Fruit fly (Drosophila melanogaster) whole organism, embryonic: ENCODE measurements around the gene Hrs.

Experiments used
- Ada2b ChIP-seq: fragments of 200-800 bp; sonication (Bioruptor generic); IDR thresholded peaks from 2 replicates; pipeline ENCODE4 v1.3.6; 2022; ENCODE audit warnings: missing biosample characterization, missing genetic modification characterization
- CG10209 ChIP-seq: fragments of 200-800 bp; sonication (Bioruptor generic); optimal IDR thresholded peaks from 3 replicates; lab custom pipeline; 2017; ENCODE audit warnings: missing biosample characterization, mild to moderate bottlenecking, missing genetic modification characterization, missing genetic modification reagents
- CG10543 ChIP-seq: fragments of 200-800 bp; sonication (Bioruptor generic); optimal IDR thresholded peaks from 3 replicates; lab custom pipeline; 2017; ENCODE audit warnings: missing biosample characterization, mild to moderate bottlenecking, missing genetic modification characterization, moderate library complexity
- CG10565 ChIP-seq: fragments of 200-800 bp; sonication (Bioruptor generic); optimal IDR thresholded peaks from 3 replicates; lab custom pipeline; 2016; ENCODE audit warnings: missing biosample characterization, mild to moderate bottlenecking, missing genetic modification characterization
- CG10979 ChIP-seq: fragments of 200-800 bp; sonication (Bioruptor generic); optimal IDR thresholded peaks from 2 replicates; lab custom pipeline; 2018; ENCODE audit warnings: missing biosample characterization, mild to moderate bottlenecking, missing genetic modification characterization, moderate library complexity
- CG11247 ChIP-seq: fragments of 200-800 bp; sonication (Bioruptor generic); IDR thresholded peaks from 2 replicates; pipeline ENCODE4 v1.3.6; 2022; ENCODE audit warnings: missing biosample characterization, missing genetic modification characterization
- CG12299 ChIP-seq: fragments of 200-800 bp; sonication (Bioruptor generic); optimal IDR thresholded peaks from 2 replicates; lab custom pipeline; 2018; ENCODE audit warnings: missing biosample characterization, mild to moderate bottlenecking, missing genetic modification characterization
- CG14441 ChIP-seq: fragments of 200-800 bp; sonication (Bioruptor generic); IDR thresholded peaks from 2 replicates; pipeline ENCODE4 v1.3.6; 2022; ENCODE audit warnings: missing biosample characterization, missing genetic modification characterization
- CG2120 ChIP-seq: fragments of 200-800 bp; sonication (Bioruptor generic); optimal IDR thresholded peaks from 3 replicates; lab custom pipeline; 2016; ENCODE audit warnings: missing biosample characterization, missing genetic modification characterization
- CG2199 ChIP-seq: fragments of 200-800 bp; sonication (Bioruptor generic); IDR thresholded peaks from 3 replicates; pipeline ENCODE4 v1.3.6; 2022; ENCODE audit warnings: missing biosample characterization, missing genetic modification characterization
- CG30403 ChIP-seq: fragments of 200-800 bp; sonication (Bioruptor generic); optimal IDR thresholded peaks from 3 replicates; lab custom pipeline; 2016; ENCODE audit warnings: missing biosample characterization, missing genetic modification characterization
- CG31388 ChIP-seq: fragments of 200-800 bp; sonication (Bioruptor generic); optimal IDR thresholded peaks from 2 replicates; lab custom pipeline; 2016; ENCODE audit warnings: missing biosample characterization, missing genetic modification characterization
- CG33213 ChIP-seq: fragments of 200-800 bp; sonication (Bioruptor generic); optimal IDR thresholded peaks from 3 replicates; lab custom pipeline; 2016; ENCODE audit warnings: missing biosample characterization, missing genetic modification characterization
- CG34422 ChIP-seq: fragments of 200-800 bp; sonication (Bioruptor generic); IDR thresholded peaks from 3 replicates; pipeline ENCODE4 v1.3.6; 2022; ENCODE audit warnings: missing biosample characterization, missing genetic modification characterization
- CG3995 ChIP-seq: fragments of 200-800 bp; sonication (Bioruptor generic); optimal IDR thresholded peaks from 3 replicates; lab custom pipeline; 2016; ENCODE audit warnings: missing biosample characterization, missing genetic modification characterization
- CG4707 ChIP-seq: fragments of 200-800 bp; sonication (Bioruptor generic); optimal IDR thresholded peaks from 2 replicates; lab custom pipeline; 2018; ENCODE audit warnings: missing biosample characterization, mild to moderate bottlenecking, missing genetic modification characterization, moderate library complexity
- CG4820 ChIP-seq: fragments of 200-800 bp; sonication (Bioruptor generic); optimal IDR thresholded peaks from 3 replicates; lab custom pipeline; 2016; ENCODE audit warnings: missing biosample characterization, missing genetic modification characterization
- CG5245 ChIP-seq: fragments of 200-800 bp; sonication (Bioruptor generic); optimal IDR thresholded peaks from 3 replicates; lab custom pipeline; 2016; ENCODE audit warnings: missing biosample characterization, missing genetic modification characterization
- CG6175 ChIP-seq: fragments of 200-800 bp; sonication (Bioruptor generic); IDR thresholded peaks from 3 replicates; pipeline ENCODE4 v1.3.6; 2022; ENCODE audit warnings: missing biosample characterization, missing genetic modification characterization
- CG7271 ChIP-seq: fragments of 200-800 bp; sonication (Bioruptor generic); optimal IDR thresholded peaks from 2 replicates; lab custom pipeline; 2018; ENCODE audit warnings: missing biosample characterization, mild to moderate bottlenecking, missing genetic modification characterization, moderate library complexity
- CG7357 ChIP-seq: fragments of 200-800 bp; sonication (Bioruptor generic); IDR thresholded peaks from 3 replicates; pipeline ENCODE4 v1.3.6; 2022; ENCODE audit warnings: missing biosample characterization, missing genetic modification characterization
- CG8924 ChIP-seq: fragments of 200-800 bp; optimal IDR thresholded peaks from 3 replicates; lab custom pipeline; 2019; ENCODE audit warnings: missing biosample characterization, mild to moderate bottlenecking, missing genetic modification characterization, moderate library complexity
- CG9932 ChIP-seq: fragments of 200-800 bp; sonication (Bioruptor generic); IDR thresholded peaks from 2 replicates; pipeline ENCODE4 v1.3.6; 2022; ENCODE audit warnings: missing biosample characterization, missing genetic modification characterization
- Dref ChIP-seq: fragments of 200-800 bp; sonication (Bioruptor generic); IDR thresholded peaks from 2 replicates; pipeline ENCODE4 v1.3.6; 2022; ENCODE audit warnings: missing biosample characterization, missing genetic modification characterization
- Eip74EF ChIP-seq, 2 experiments: fragments of 200-800 bp in 1 of 2; fragments of >200 bp in 1 of 2; sonication (Bioruptor generic) in 1 of 2; optimal IDR thresholded peaks; 2 replicates each; lab custom pipeline; 2017 to 2019; ENCODE audit warnings: missing biosample characterization in 2 of 2, missing genetic modification characterization in 2 of 2, mild to moderate bottlenecking in 1 of 2, moderate library complexity in 1 of 2
- GATAe ChIP-seq: fragments of 200-800 bp; sonication (Bioruptor generic); conservative IDR thresholded peaks from 2 replicates; pipeline ENCODE4 v1.3.6; 2022; ENCODE audit warnings: missing biosample characterization, missing genetic modification characterization
- H2.0 ChIP-seq: fragments of 200-800 bp; sonication (Bioruptor generic); IDR thresholded peaks from 2 replicates; pipeline ENCODE4 v1.3.6; 2022; ENCODE audit warnings: missing biosample characterization, missing genetic modification characterization
- HmgZ ChIP-seq: fragments of 200-800 bp; sonication (Bioruptor generic); optimal IDR thresholded peaks from 2 replicates; lab custom pipeline; 2018; ENCODE audit warnings: missing biosample characterization, mild to moderate bottlenecking, missing genetic modification characterization
- Max ChIP-seq: fragments of 200-800 bp; sonication (Bioruptor generic); optimal IDR thresholded peaks from 2 replicates; lab custom pipeline; 2016; ENCODE audit warnings: missing biosample characterization, mild to moderate bottlenecking, missing genetic modification characterization
- NFAT ChIP-seq: fragments of 200-800 bp; sonication (Bioruptor generic); IDR thresholded peaks from 2 replicates; pipeline ENCODE4 v1.3.6; 2022; ENCODE audit warnings: missing biosample characterization, missing genetic modification characterization
- NK7.1 ChIP-seq: fragments of 200-800 bp; sonication (Bioruptor generic); optimal IDR thresholded peaks from 3 replicates; lab custom pipeline; 2016; ENCODE audit warnings: missing biosample characterization, missing genetic modification characterization
- PHDP ChIP-seq: fragments of 200-800 bp; sonication (Bioruptor generic); optimal IDR thresholded peaks from 3 replicates; lab custom pipeline; 2018; ENCODE audit warnings: missing biosample characterization, mild to moderate bottlenecking, missing genetic modification characterization, moderate library complexity
- Poxn ChIP-seq: fragments of 200-800 bp; sonication (Bioruptor generic); IDR thresholded peaks from 2 replicates; pipeline ENCODE4 v1.3.6; 2022; ENCODE audit warnings: missing biosample characterization, missing genetic modification characterization
- Sry-δ ChIP-seq: fragments of 200-800 bp; sonication (Bioruptor generic); optimal IDR thresholded peaks from 2 replicates; lab custom pipeline; 2016; ENCODE audit warnings: missing biosample characterization, missing genetic modification characterization
- Usf ChIP-seq: fragments of 200-800 bp; sonication (Bioruptor generic); optimal IDR thresholded peaks from 2 replicates; lab custom pipeline; 2017; ENCODE audit warnings: missing genotype, missing biosample characterization, missing genetic modification characterization
- caup ChIP-seq: fragments of 200-800 bp; sonication (Bioruptor generic); optimal IDR thresholded peaks from 3 replicates; lab custom pipeline; 2017; ENCODE audit warnings: missing biosample characterization, mild to moderate bottlenecking, missing genetic modification characterization, moderate library complexity; ENCODE audit not compliant: severe bottlenecking
- chinmo ChIP-seq: fragments of 200-800 bp; sonication (Bioruptor generic); IDR thresholded peaks from 4 replicates; pipeline ENCODE4 v1.3.6; 2022; ENCODE audit warnings: missing biosample characterization, missing genetic modification characterization; ENCODE audit not compliant: partially characterized antibody
- en ChIP-seq: fragments of 200-800 bp; sonication (Bioruptor generic); optimal IDR thresholded peaks from 2 replicates; lab custom pipeline; 2016; ENCODE audit warnings: missing biosample characterization, missing genetic modification characterization
- exex ChIP-seq: fragments of 200-800 bp; sonication (Bioruptor generic); optimal IDR thresholded peaks from 4 replicates; lab custom pipeline; 2018; ENCODE audit warnings: missing biosample characterization, mild to moderate bottlenecking, missing genetic modification characterization, moderate library complexity
- gce ChIP-seq: fragments of 200-800 bp; sonication (Bioruptor generic); IDR thresholded peaks from 3 replicates; pipeline ENCODE4 v1.3.6; 2022; ENCODE audit warnings: missing biosample characterization, missing genetic modification characterization
- hth ChIP-seq: fragments of >200 bp; optimal IDR thresholded peaks from 2 replicates; lab custom pipeline; 2017; ENCODE audit warnings: inconsistent platforms
- lmd ChIP-seq: fragments of 200-800 bp; sonication (Bioruptor generic); IDR thresholded peaks from 2 replicates; pipeline ENCODE4 v1.3.6; 2022; ENCODE audit warnings: missing biosample characterization, missing genetic modification characterization
- nerfin-2 ChIP-seq: fragments of 200-800 bp; sonication (Bioruptor generic); IDR thresholded peaks from 2 replicates; pipeline ENCODE4 v1.3.6; 2022; ENCODE audit warnings: missing biosample characterization, missing genetic modification characterization; ENCODE audit not compliant: partially characterized antibody
- pzg ChIP-seq: fragments of 200-800 bp; sonication (Bioruptor generic); optimal IDR thresholded peaks from 3 replicates; lab custom pipeline; 2018; ENCODE audit warnings: missing biosample characterization, mild to moderate bottlenecking, missing genetic modification characterization, moderate library complexity
- scrt ChIP-seq: fragments of 200-800 bp; sonication (Bioruptor generic); optimal IDR thresholded peaks from 2 replicates; lab custom pipeline; 2018; ENCODE audit warnings: missing biosample characterization, mild to moderate bottlenecking, missing genetic modification characterization, moderate library complexity
- sd ChIP-seq: fragments of 200-800 bp; sonication (Bioruptor generic); optimal IDR thresholded peaks from 3 replicates; lab custom pipeline; 2018; ENCODE audit warnings: missing biosample characterization, mild to moderate bottlenecking, missing genetic modification characterization, moderate library complexity
- sens-2 ChIP-seq: fragments of 200-800 bp; sonication (Bioruptor generic); IDR thresholded peaks from 2 replicates; pipeline ENCODE4 v1.3.6; 2022; ENCODE audit warnings: missing biosample characterization, missing genetic modification characterization
- slou ChIP-seq: fragments of 200-800 bp; sonication (Bioruptor generic); optimal IDR thresholded peaks from 3 replicates; lab custom pipeline; 2016; ENCODE audit warnings: missing biosample characterization, missing genetic modification characterization
- so ChIP-seq: fragments of 200-800 bp; sonication (Bioruptor generic); IDR thresholded peaks from 3 replicates; pipeline ENCODE4 v1.3.6; 2022; ENCODE audit warnings: missing biosample characterization, missing genetic modification characterization
- stc ChIP-seq: fragments of 200-800 bp; sonication (Bioruptor generic); IDR thresholded peaks from 2 replicates; pipeline ENCODE4 v1.3.6; 2022; ENCODE audit warnings: missing biosample characterization, missing genetic modification characterization
- vnd ChIP-seq: fragments of 200-800 bp; sonication (Bioruptor generic); IDR thresholded peaks from 3 replicates; pipeline ENCODE4 v1.3.6; 2022; ENCODE audit warnings: missing biosample characterization, missing genetic modification characterization; ENCODE audit not compliant: partially characterized antibody

Hrs gene

DNA sequence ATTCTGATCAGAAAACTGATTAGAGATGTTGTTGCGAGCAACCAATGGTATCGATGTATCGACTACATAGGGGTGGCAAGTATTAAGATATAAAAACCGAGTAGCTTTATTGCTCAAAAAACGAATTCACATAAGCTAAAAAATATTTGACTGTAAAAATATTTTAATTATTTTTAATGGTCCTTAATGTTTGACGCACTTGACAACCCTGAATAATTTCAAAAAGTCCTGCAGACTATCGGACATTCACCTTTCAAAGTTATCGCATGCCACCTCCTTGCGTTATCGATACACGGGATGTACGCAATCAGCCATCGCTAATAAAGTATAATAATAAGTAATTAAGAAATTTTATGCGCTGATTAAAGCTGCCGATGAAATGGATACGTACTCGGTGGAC is 19.9 kb downstream of the Hrs start, which contains the start of the genes HemK2, Snapin and Tnpo-SR (continued):
- TF ChIP-seq hth (lab: Kevin White, UChicago), result no peak
- TF ChIP-seq H2.0, result peak; percentile 93
- TF ChIP-seq Poxn (GFP tag; lab: Robert Waterston, UW), result peak; percentile 70; the same call in 1 of the 2 replicates
- peak; percentile 84 for TF ChIP-seq pzg (GFP tag; lab: Kevin White, UChicago)
- peak; percentile 58 for TF ChIP-seq en (GFP tag; lab: Kevin White, UChicago)
- peak; percentile 92 for TF ChIP-seq so (GFP tag; lab: Robert Waterston, UW)
- TF ChIP-seq exex (tag; lab: Kevin White, UChicago), result peak; percentile 81
- peak; percentile 77 for TF ChIP-seq CG7357 (GFP tag; lab: Robert Waterston, UW)
- peak; percentile 90 for TF ChIP-seq CG10209
- TF ChIP-seq CG2199 (GFP tag; lab: Robert Waterston, UW), result peak; percentile 85; the same call in 2 of the 3 replicates
- peak; percentile 96 for TF ChIP-seq Sry-δ (GFP tag; lab: Kevin White, UChicago)
- TF ChIP-seq CG31388, result peak; percentile 74
- peak; percentile 91 for TF ChIP-seq Max (GFP tag; lab: Kevin White, UChicago)
- TF ChIP-seq Eip74EF (GFP tag; optimal IDR thresholded peaks at IDR 0.05; lab: Kevin White, UChicago), result peak in 1 of 2 experiments; percentile 67
- peak; percentile 80 for TF ChIP-seq CG6175 (GFP tag; lab: Robert Waterston, UW)
- TF ChIP-seq CG3995 (GFP tag; lab: Kevin White, UChicago), result peak; percentile 68
- peak; percentile 83 for TF ChIP-seq CG5245 (GFP tag; lab: Kevin White, UChicago)
- TF ChIP-seq CG10979 (tag; lab: Kevin White, UChicago), result peak; percentile 85
- TF ChIP-seq CG10565 (GFP tag; lab: Kevin White, UChicago), result peak; percentile 65
- TF ChIP-seq CG4820 (GFP tag; lab: Kevin White, UChicago), result peak; percentile 91
- peak; percentile 96 for TF ChIP-seq CG2120
- peak; percentile 80 for TF ChIP-seq Dref (GFP tag; lab: Robert Waterston, UW)
- TF ChIP-seq CG9932 (GFP tag; lab: Robert Waterston, UW), result peak; percentile 97
- peak; percentile 85 for TF ChIP-seq slou (GFP tag; lab: Kevin White, UChicago)
- TF ChIP-seq chinmo, result peak; percentile 90; the same call in 3 of the 4 replicates
- peak; percentile 93 for TF ChIP-seq CG14441 (GFP tag; lab: Robert Waterston, UW)
- peak; percentile 94 for TF ChIP-seq lmd (GFP tag; lab: Robert Waterston, UW)
- peak; percentile 85; the same call in 1 of the 3 replicates for TF ChIP-seq gce (GFP tag; lab: Robert Waterston, UW)
- peak; percentile 82 for TF ChIP-seq GATAe (GFP tag; lab: Robert Waterston, UW)
- peak; percentile 94 for TF ChIP-seq CG11247 (GFP tag; lab: Robert Waterston, UW)
- TF ChIP-seq CG7271 (tag; lab: Kevin White, UChicago), result peak; percentile 73
- peak; percentile 84 for TF ChIP-seq stc (GFP tag; lab: Robert Waterston, UW)
- TF ChIP-seq vnd, result peak; percentile 94
- peak; percentile 79 for TF ChIP-seq scrt
- peak; percentile 94 for TF ChIP-seq NFAT (GFP tag; lab: Robert Waterston, UW)
- TF ChIP-seq nerfin-2 (GFP tag; lab: Robert Waterston, UW), result peak; percentile 79; the same call in 1 of the 2 replicates
- TF ChIP-seq CG33213, result peak; percentile 89
- peak; percentile 92 for TF ChIP-seq CG8924 (tag; lab: Kevin White, UChicago)
- peak; percentile 91 for TF ChIP-seq caup (GFP tag; lab: Kevin White, UChicago)
- peak; percentile 92 for TF ChIP-seq PHDP (tag; lab: Kevin White, UChicago)
- TF ChIP-seq sd (tag; lab: Kevin White, UChicago), result peak; percentile 85
- TF ChIP-seq CG12299 (tag; lab: Kevin White, UChicago), result peak; percentile 90
- peak; percentile 95 for TF ChIP-seq CG10543 (GFP tag; lab: Kevin White, UChicago)
- TF ChIP-seq Usf (GFP tag; lab: Kevin White, UChicago), result peak; percentile 82
- peak; percentile 57 for TF ChIP-seq NK7.1 (GFP tag; lab: Kevin White, UChicago)
- peak; percentile 23 for TF ChIP-seq CG4707 (GFP tag; lab: Kevin White, UChicago)
- peak; percentile 95 for TF ChIP-seq CG30403 (GFP tag; lab: Kevin White, UChicago)
- peak; percentile 93 for TF ChIP-seq HmgZ
- peak; percentile 91 for TF ChIP-seq Ada2b (GFP tag; lab: Robert Waterston, UW)
- TF ChIP-seq CG34422, result peak; percentile 96
- peak; percentile 81 for TF ChIP-seq sens-2 (GFP tag; lab: Robert Waterston, UW)
